Worm (Caenorhabditis elegans): Measurements from ENCODE around the gene srv-25.
A peak's percentile ranks its signal among the peaks of the same experiment; 100 is the strongest.

Gene srv-25

DNA sequence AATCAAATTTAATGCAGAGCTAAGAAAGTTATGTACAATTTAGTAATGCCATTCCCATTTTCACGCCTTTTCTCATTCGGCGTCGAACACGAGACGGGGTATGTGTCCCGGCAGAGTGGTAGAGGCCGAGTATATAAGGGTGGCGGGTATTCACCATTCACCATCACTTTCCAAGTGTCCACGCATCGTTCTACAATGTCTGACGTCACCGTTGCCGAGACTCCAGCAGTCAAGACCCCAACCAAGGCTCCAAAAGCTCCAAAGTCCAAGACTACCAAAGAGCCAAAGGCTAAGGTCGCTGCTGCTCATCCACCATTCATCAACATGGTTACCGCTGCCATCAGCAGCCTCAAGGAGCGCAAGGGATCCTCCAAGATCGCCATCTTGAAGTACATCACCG, 9.5 kb downstream of the srv-25 start, which contains the start of gene hil-2:
Gene hil-2, plus strand, starts transcription at position 160 of the 400 bp plus-strand sequence.
- TF ChIP-seq ztf-3 (GFP tag; optimal IDR thresholded peaks at IDR 0.05) (no peak), F39B2.1 (GFP tag; IDR thresholded peaks at IDR 0.05) (peak; percentile 97), snpc-4 (GFP tag; optimal IDR thresholded peaks at IDR 0.05) (no peak), snpc-4 (tag; optimal IDR thresholded peaks at IDR 0.05) (peak in 2 of 4 experiments; percentile 59 to 60)

DNA sequence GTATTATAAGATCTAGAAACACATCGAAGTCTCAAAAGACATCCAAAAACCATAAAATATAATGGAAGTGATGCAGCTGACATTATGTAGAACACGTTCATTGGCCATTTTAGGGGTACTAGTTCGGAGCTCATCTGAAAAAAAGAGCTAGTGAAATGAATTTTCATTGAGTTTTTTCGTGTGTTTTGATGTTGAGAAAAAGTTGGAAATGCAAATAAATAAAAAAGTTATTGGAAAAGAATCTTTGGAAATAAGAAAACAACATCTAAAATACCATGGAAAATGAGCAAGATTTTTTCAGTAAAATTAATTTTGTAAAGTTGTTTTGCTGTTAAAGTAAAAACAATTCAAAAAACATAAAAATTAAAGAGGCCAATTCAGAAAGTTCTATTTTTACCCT, 12.8 kb downstream of the srv-25 start, which contains the start of gene srv-24:
Gene srv-24, minus strand, starts transcription at position 101 of the 400 bp plus-strand sequence.
- no peak for TF ChIP-seq athp-1 (tag; optimal IDR thresholded peaks at IDR 0.05)
- TF ChIP-seq ztf-18 (tag; optimal IDR thresholded peaks at IDR 0.05), result no peak
- TF ChIP-seq lin-26 (GFP tag; IDR thresholded peaks at IDR 0.05), result no peak
- no peak for TF ChIP-seq snpc-4 (GFP tag; optimal IDR thresholded peaks at IDR 0.05)
- no peak for TF ChIP-seq snpc-4 (tag; optimal IDR thresholded peaks at IDR 0.05)
- TF ChIP-seq B0035.1 (tag; optimal IDR thresholded peaks at IDR 0.05), result no peak
- no peak for TF ChIP-seq unc-130 (GFP tag; optimal IDR thresholded peaks at IDR 0.05)
- TF ChIP-seq mes-4 (tag; optimal IDR thresholded peaks at IDR 0.05), result no peak
- no peak for TF ChIP-seq akir-1 (GFP tag; optimal IDR thresholded peaks at IDR 0.05)
- no peak for TF ChIP-seq dox-1 (GFP tag; IDR thresholded peaks at IDR 0.05)
- TF ChIP-seq zfh-2 (GFP tag; conservative IDR thresholded peaks at IDR 0.05), result no peak
- TF ChIP-seq let-607 (tag; optimal IDR thresholded peaks at IDR 0.05), result no peak
- TF ChIP-seq K11D2.4 (GFP tag; IDR thresholded peaks at IDR 0.05), result no peak
- no peak for TF ChIP-seq nfya-2 (GFP tag; IDR thresholded peaks at IDR 0.05)

DNA sequence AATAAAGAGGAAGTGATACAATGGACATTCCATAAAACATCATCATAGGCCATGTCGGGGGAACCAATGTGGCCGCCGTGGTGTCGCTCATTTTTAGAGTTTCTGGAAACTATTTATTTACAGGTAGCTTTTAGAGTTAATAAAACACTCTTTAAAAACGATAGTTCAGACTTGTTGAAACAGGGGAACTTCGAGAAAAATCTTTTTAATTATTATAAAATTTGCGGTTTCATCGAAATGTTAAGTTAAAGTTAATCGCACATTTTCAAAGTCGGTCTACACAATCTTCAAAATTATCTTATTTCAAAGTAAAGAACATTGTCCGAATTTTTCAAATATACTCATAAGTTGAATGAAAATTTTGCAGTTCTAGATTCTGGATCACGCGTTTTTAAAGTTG, 19.3 kb downstream of the srv-25 start, which contains the start of gene ops-1:
Gene ops-1, minus strand, starts transcription at position 101 of the 400 bp plus-strand sequence.
- TF ChIP-seq unc-130 (GFP tag; optimal IDR thresholded peaks at IDR 0.05), result no peak
- no peak for TF ChIP-seq him-1 (tag; optimal IDR thresholded peaks at IDR 0.05)
- no peak for TF ChIP-seq ama-1 (optimal IDR thresholded peaks at IDR 0.05)
- TF ChIP-seq ama-1 (GFP tag; optimal IDR thresholded peaks at IDR 0.05), result no peak
- no peak for TF ChIP-seq sdz-38 (tag; optimal IDR thresholded peaks at IDR 0.05)
- TF ChIP-seq ztf-22 (GFP tag; optimal IDR thresholded peaks at IDR 0.05), result no peak
- TF ChIP-seq snpc-1.3 (tag; optimal IDR thresholded peaks at IDR 0.05; ENCODE audit: insufficient read depth), result no peak
- no peak for TF ChIP-seq bed-2 (GFP tag; IDR thresholded peaks at IDR 0.05)
- no peak for TF ChIP-seq ceh-91 (GFP tag; IDR thresholded peaks at IDR 0.05)

DNA sequence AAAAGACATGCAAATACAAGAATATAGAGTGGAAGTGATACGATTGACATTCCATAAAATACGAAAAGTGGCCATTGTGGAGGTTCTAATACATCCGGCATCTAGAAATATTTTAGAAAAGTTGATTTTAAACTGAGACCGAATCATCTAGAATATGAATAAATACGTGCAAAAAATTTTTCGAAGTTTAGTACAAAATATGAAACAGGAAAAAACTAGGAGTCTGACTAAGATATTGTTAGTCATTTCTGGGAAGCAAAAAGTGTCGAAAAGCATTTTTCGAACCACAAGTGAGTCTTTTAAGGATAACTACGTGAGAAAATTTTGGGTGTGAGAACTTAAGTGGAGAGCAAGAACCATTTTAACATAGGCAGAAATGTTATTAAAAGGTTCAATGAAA, 21.4 kb downstream of the srv-25 start, which contains the start of gene srv-32:
Gene srv-32, minus strand, starts transcription at position 101 of the 400 bp plus-strand sequence.
- TF ChIP-seq zfh-2 (GFP tag; conservative IDR thresholded peaks at IDR 0.05), result no peak
- TF ChIP-seq ekl-4 (GFP tag; IDR thresholded peaks at IDR 0.05), result no peak
- TF ChIP-seq xnd-1 (tag; optimal IDR thresholded peaks at IDR 0.05), result no peak
- TF ChIP-seq rcor-1 (GFP tag; IDR thresholded peaks at IDR 0.05), result no peak
- no peak for TF ChIP-seq bed-2 (GFP tag; IDR thresholded peaks at IDR 0.05)
- TF ChIP-seq sdz-38 (tag; optimal IDR thresholded peaks at IDR 0.05), result no peak
- no peak for TF ChIP-seq ztf-3 (GFP tag; optimal IDR thresholded peaks at IDR 0.05)
- no peak for TF ChIP-seq gei-17 (GFP tag; optimal IDR thresholded peaks at IDR 0.05)
- TF ChIP-seq lsy-27 (tag; optimal IDR thresholded peaks at IDR 0.05; ENCODE audit: borderline replicate concordance, insufficient read depth), result no peak
- TF ChIP-seq hsf-1 (GFP tag; IDR thresholded peaks at IDR 0.05), result no peak
- no peak for TF ChIP-seq B0336.3 (GFP tag; IDR thresholded peaks at IDR 0.05)
- TF ChIP-seq pbrm-1 (GFP tag; IDR thresholded peaks at IDR 0.05), result no peak
- TF ChIP-seq Y79H2A.3 (GFP tag; conservative IDR thresholded peaks at IDR 0.05), result no peak
- no peak for TF ChIP-seq Y67H2A.10 (GFP tag; conservative IDR thresholded peaks at IDR 0.05)
- no peak for TF ChIP-seq mxl-1 (tag; optimal IDR thresholded peaks at IDR 0.05)
- no peak for TF ChIP-seq attf-5 (GFP tag; optimal IDR thresholded peaks at IDR 0.05)
- no peak for TF ChIP-seq hlh-12 (tag; optimal IDR thresholded peaks at IDR 0.05)

All from whole organism, young adult.